Fruit fly (Drosophila melanogaster) whole organism, embryonic: Measurements from ENCODE around the gene CG1774.

ENCODE experiments used
- B-H2 ChIP-seq: fragments of 200-800 bp; sonication (Bioruptor generic); optimal IDR thresholded peaks from 2 replicates; lab custom pipeline; 2018; ENCODE audit warnings: missing biosample characterization, mild to moderate bottlenecking, missing genetic modification characterization
- CG10462 ChIP-seq: fragments of 200-800 bp; sonication (Bioruptor generic); optimal IDR thresholded peaks from 2 replicates; lab custom pipeline; 2016; ENCODE audit warnings: missing biosample characterization, missing genetic modification characterization
- CG11456 ChIP-seq: fragments of 200-800 bp; sonication (Bioruptor generic); IDR thresholded peaks from 3 replicates; pipeline ENCODE4 v1.3.6; 2022; ENCODE audit warnings: missing biosample characterization, missing genetic modification characterization
- CG11504 ChIP-seq: fragments of 200-800 bp; sonication (Bioruptor generic); optimal IDR thresholded peaks from 3 replicates; lab custom pipeline; 2019; ENCODE audit warnings: missing biosample characterization, mild to moderate bottlenecking, missing genetic modification characterization, moderate library complexity
- CG11723 ChIP-seq: fragments of 200-800 bp; sonication (Bioruptor generic); optimal IDR thresholded peaks from 2 replicates; lab custom pipeline; 2017; ENCODE audit warnings: missing biosample characterization, mild to moderate bottlenecking, missing genetic modification characterization
- CG12104 ChIP-seq: fragments of 200-800 bp; sonication (Bioruptor generic); optimal IDR thresholded peaks from 3 replicates; lab custom pipeline; 2016; ENCODE audit warnings: missing biosample characterization, missing genetic modification characterization
- CG12769 ChIP-seq: fragments of 200-800 bp; sonication (Bioruptor generic); optimal IDR thresholded peaks from 2 replicates; lab custom pipeline; 2019; ENCODE audit warnings: missing biosample characterization, mild to moderate bottlenecking, missing genetic modification characterization, moderate library complexity
- CG14710 ChIP-seq: fragments of 200-800 bp; sonication (Bioruptor generic); optimal IDR thresholded peaks from 3 replicates; lab custom pipeline; 2019; ENCODE audit warnings: missing biosample characterization, mild to moderate bottlenecking, missing genetic modification characterization, moderate library complexity
- CG15514 ChIP-seq: fragments of 200-800 bp; sonication (Bioruptor generic); optimal IDR thresholded peaks from 3 replicates; lab custom pipeline; 2017; ENCODE audit warnings: missing biosample characterization, missing genetic modification characterization, mild to moderate bottlenecking, moderate library complexity, missing genetic modification reagents
- CG15601 ChIP-seq: fragments of 200-800 bp; sonication (Bioruptor generic); optimal IDR thresholded peaks from 3 replicates; lab custom pipeline; 2019; ENCODE audit warnings: missing biosample characterization, mild to moderate bottlenecking, missing genetic modification characterization, moderate library complexity
- CG15696 ChIP-seq: fragments of 200-800 bp; sonication (Bioruptor generic); optimal IDR thresholded peaks from 2 replicates; lab custom pipeline; 2019; ENCODE audit warnings: missing biosample characterization, mild to moderate bottlenecking, missing genetic modification characterization, moderate library complexity
- CG34376 ChIP-seq: fragments of 200-800 bp; sonication (Bioruptor generic); optimal IDR thresholded peaks from 2 replicates; lab custom pipeline; 2018; ENCODE audit warnings: missing biosample characterization, mild to moderate bottlenecking, missing genetic modification characterization
- CG3838 ChIP-seq: fragments of 200-800 bp; sonication (Bioruptor generic); optimal IDR thresholded peaks from 3 replicates; lab custom pipeline; 2016; ENCODE audit warnings: missing biosample characterization, missing genetic modification characterization
- CG4707 ChIP-seq: fragments of 200-800 bp; sonication (Bioruptor generic); optimal IDR thresholded peaks from 2 replicates; lab custom pipeline; 2018; ENCODE audit warnings: missing biosample characterization, mild to moderate bottlenecking, missing genetic modification characterization, moderate library complexity
- CG4854 ChIP-seq: fragments of 200-800 bp; sonication (Bioruptor generic); optimal IDR thresholded peaks from 2 replicates; lab custom pipeline; 2016; ENCODE audit warnings: missing biosample characterization, missing genetic modification characterization, inconsistent platforms
- CG6272 ChIP-seq: fragments of 200-800 bp; sonication (Bioruptor generic); IDR thresholded peaks from 2 replicates; pipeline ENCODE4 v1.3.6; 2022; ENCODE audit warnings: missing biosample characterization, missing genetic modification characterization
- CG8290 ChIP-seq, 3 experiments: fragments of 200-800 bp; sonication (Bioruptor generic); optimal IDR thresholded peaks; 2 replicates each; lab custom pipeline; 2016 to 2019; ENCODE audit warnings: missing biosample characterization in 3 of 3, missing genetic modification characterization in 3 of 3, mild to moderate bottlenecking in 2 of 3, moderate library complexity in 1 of 3
- CG8924 ChIP-seq: fragments of 200-800 bp; optimal IDR thresholded peaks from 3 replicates; lab custom pipeline; 2019; ENCODE audit warnings: missing biosample characterization, mild to moderate bottlenecking, missing genetic modification characterization, moderate library complexity
- Camta ChIP-seq: fragments of 200-800 bp; sonication (Bioruptor generic); optimal IDR thresholded peaks from 2 replicates; lab custom pipeline; 2016; ENCODE audit warnings: missing biosample characterization, missing genetic modification characterization
- CoRest ChIP-seq: fragments of 200-800 bp; sonication (Bioruptor generic); optimal IDR thresholded peaks from 3 replicates; lab custom pipeline; 2018; ENCODE audit warnings: missing biosample characterization, mild to moderate bottlenecking, missing genetic modification characterization, moderate library complexity
- Deaf1 ChIP-seq: fragments of 200-800 bp; optimal IDR thresholded peaks from 3 replicates; lab custom pipeline; 2019; ENCODE audit warnings: missing biosample characterization, mild to moderate bottlenecking, missing genetic modification characterization, moderate library complexity
- Ets97D ChIP-seq: fragments of 200-800 bp; sonication (Bioruptor generic); optimal IDR thresholded peaks from 3 replicates; lab custom pipeline; 2016; ENCODE audit warnings: missing biosample characterization, missing genetic modification characterization
- Fer1 ChIP-seq: fragments of 200-800 bp; sonication (Bioruptor generic); optimal IDR thresholded peaks from 2 replicates; lab custom pipeline; 2017; ENCODE audit warnings: missing biosample characterization, mild to moderate bottlenecking, missing genetic modification characterization
- HmgZ ChIP-seq: fragments of 200-800 bp; sonication (Bioruptor generic); optimal IDR thresholded peaks from 2 replicates; lab custom pipeline; 2018; ENCODE audit warnings: missing biosample characterization, mild to moderate bottlenecking, missing genetic modification characterization
- Hmr ChIP-seq: fragments of 200-800 bp; sonication (Bioruptor generic); optimal IDR thresholded peaks from 3 replicates; lab custom pipeline; 2017; ENCODE audit warnings: mild to moderate bottlenecking, missing biosample characterization, missing genetic modification reagents, missing genetic modification characterization
- Lim3 ChIP-seq: fragments of 200-800 bp; sonication (Bioruptor generic); IDR thresholded peaks from 2 replicates; pipeline ENCODE4 v1.3.6; 2022; ENCODE audit warnings: missing biosample characterization, missing genetic modification characterization
- Mes4 ChIP-seq: fragments of 200-800 bp; sonication (Bioruptor generic); optimal IDR thresholded peaks from 2 replicates; lab custom pipeline; 2016; ENCODE audit warnings: missing biosample characterization, missing genetic modification characterization
- NK7.1 ChIP-seq: fragments of 200-800 bp; sonication (Bioruptor generic); optimal IDR thresholded peaks from 3 replicates; lab custom pipeline; 2016; ENCODE audit warnings: missing biosample characterization, missing genetic modification characterization
- Neu2 ChIP-seq: fragments of 200-800 bp; sonication (Bioruptor generic); optimal IDR thresholded peaks from 3 replicates; lab custom pipeline; 2016; ENCODE audit warnings: missing biosample characterization, missing genetic modification characterization, borderline replicate concordance
- PHDP ChIP-seq: fragments of 200-800 bp; sonication (Bioruptor generic); optimal IDR thresholded peaks from 3 replicates; lab custom pipeline; 2018; ENCODE audit warnings: missing biosample characterization, mild to moderate bottlenecking, missing genetic modification characterization, moderate library complexity
- Scr ChIP-seq: fragments of 200-800 bp; sonication (Bioruptor generic); IDR thresholded peaks from 2 replicates; pipeline ENCODE4 v1.3.6; 2022; ENCODE audit warnings: missing biosample characterization, missing genetic modification characterization; ENCODE audit not compliant: partially characterized antibody
- Ssrp ChIP-seq: fragments of 200-800 bp; sonication (Bioruptor generic); optimal IDR thresholded peaks from 2 replicates; lab custom pipeline; 2018; ENCODE audit warnings: missing biosample characterization, mild to moderate bottlenecking, missing genetic modification characterization, moderate library complexity
- Taf1 ChIP-seq: fragments of 200-800 bp; sonication (Bioruptor generic); IDR thresholded peaks from 2 replicates; pipeline ENCODE4 v1.3.6; 2022; ENCODE audit warnings: missing biosample characterization, missing genetic modification characterization
- YL-1 ChIP-seq: fragments of 200-800 bp; sonication (Bioruptor generic); optimal IDR thresholded peaks from 3 replicates; lab custom pipeline; 2017; ENCODE audit warnings: missing biosample characterization, mild to moderate bottlenecking, missing genetic modification characterization
- abd-A ChIP-seq: fragments of 200-800 bp; sonication (Bioruptor generic); optimal IDR thresholded peaks from 3 replicates; lab custom pipeline; 2019; ENCODE audit warnings: missing biosample characterization, mild to moderate bottlenecking, missing genetic modification characterization, moderate library complexity
- ase ChIP-seq: fragments of 200-800 bp; sonication (Bioruptor generic); IDR thresholded peaks from 3 replicates; pipeline ENCODE4 v1.3.6; 2022; ENCODE audit warnings: missing biosample characterization, missing genetic modification characterization
- ash1 ChIP-seq: fragments of 200-800 bp; sonication (Bioruptor generic); optimal IDR thresholded peaks from 2 replicates; lab custom pipeline; 2018; ENCODE audit warnings: missing biosample characterization, mild to moderate bottlenecking, missing genetic modification characterization
- bbx ChIP-seq: fragments of 200-800 bp; sonication (Bioruptor generic); IDR thresholded peaks from 2 replicates; pipeline ENCODE4 v1.3.6; 2022; ENCODE audit warnings: missing biosample characterization, missing genetic modification characterization; ENCODE audit not compliant: partially characterized antibody
- crp ChIP-seq, 2 experiments: fragments of 200-800 bp; sonication (Bioruptor generic); optimal IDR thresholded peaks; 2 replicates in 1 of 2; 3 replicates in 1 of 2; lab custom pipeline; 2017; ENCODE audit warnings: missing biosample characterization in 2 of 2, missing genetic modification characterization in 2 of 2, mild to moderate bottlenecking in 1 of 2, moderate library complexity in 1 of 2
- eve ChIP-seq, 2 experiments: fragments of >200 bp; optimal IDR thresholded peaks; 2 replicates each; lab custom pipeline; 2017; ENCODE audit warnings: missing biosample characterization in 2 of 2, missing genetic modification characterization in 2 of 2
- gfzf ChIP-seq: fragments of 200-800 bp; sonication (Bioruptor generic); optimal IDR thresholded peaks from 2 replicates; lab custom pipeline; 2016; ENCODE audit warnings: missing biosample characterization, mild to moderate bottlenecking, missing genetic modification characterization, moderate library complexity
- gro ChIP-seq: fragments of 200-800 bp; sonication (Bioruptor generic); optimal IDR thresholded peaks from 2 replicates; lab custom pipeline; 2016; ENCODE audit warnings: missing biosample characterization, missing genetic modification characterization
- lab ChIP-seq: fragments of 200-800 bp; sonication (Bioruptor generic); optimal IDR thresholded peaks from 3 replicates; lab custom pipeline; 2017; ENCODE audit warnings: missing biosample characterization, missing genetic modification characterization, mild to moderate bottlenecking, moderate library complexity, missing genetic modification reagents
- mam ChIP-seq: fragments of 200-800 bp; sonication (Bioruptor generic); optimal IDR thresholded peaks from 3 replicates; lab custom pipeline; 2016; ENCODE audit warnings: missing biosample characterization, missing genetic modification characterization
- mld ChIP-seq: fragments of 200-800 bp; sonication (Bioruptor generic); IDR thresholded peaks from 3 replicates; pipeline ENCODE4 v1.3.6; 2022; ENCODE audit warnings: missing biosample characterization, missing genetic modification characterization; ENCODE audit not compliant: partially characterized antibody
- nmo ChIP-seq: fragments of 200-800 bp; sonication (Bioruptor generic); optimal IDR thresholded peaks from 2 replicates; lab custom pipeline; 2018; ENCODE audit warnings: missing biosample characterization, mild to moderate bottlenecking, missing genetic modification characterization, moderate library complexity
- pho ChIP-seq: fragments of 200-800 bp; sonication (Bioruptor generic); optimal IDR thresholded peaks from 2 replicates; lab custom pipeline; 2016; ENCODE audit warnings: missing biosample characterization, missing genetic modification characterization
- shn ChIP-seq: fragments of 200-800 bp; sonication (Bioruptor generic); optimal IDR thresholded peaks from 3 replicates; lab custom pipeline; 2016; ENCODE audit warnings: missing biosample characterization, missing genetic modification characterization

The CG1774 gene

dm6 chr3R:31609413-31610054 is 16.9 kb downstream of the CG1774 start (continued):
- TF ChIP-seq CG8290 (GFP tag; optimal IDR thresholded peaks at IDR 0.05; lab: Kevin White, UChicago) = no peak
- peak in 1 of 2 experiments; percentile 75 for TF ChIP-seq CG8290 (tag; optimal IDR thresholded peaks at IDR 0.05; lab: Kevin White, UChicago)
- TF ChIP-seq YL-1 (GFP tag; lab: Kevin White, UChicago) = no peak
- peak; percentile 75 for TF ChIP-seq CG14710
- TF ChIP-seq Lim3 = no peak
- TF ChIP-seq Mes4 (GFP tag; lab: Kevin White, UChicago) = peak; percentile 17
- peak; percentile 21 for TF ChIP-seq pho (GFP tag; lab: Kevin White, UChicago)
- TF ChIP-seq CG4854 (GFP tag; lab: Kevin White, UChicago) = peak; percentile 15
- TF ChIP-seq CG3838 (GFP tag; lab: Kevin White, UChicago) = no peak
- peak; percentile 29 for TF ChIP-seq Deaf1 (tag; lab: Kevin White, UChicago)
- TF ChIP-seq CG11504 (tag; lab: Kevin White, UChicago) = peak; percentile 24
- peak; percentile 5 for TF ChIP-seq CoRest
- TF ChIP-seq CG11456 = no peak
- TF ChIP-seq ash1 (GFP tag; lab: Kevin White, UChicago) = peak; percentile 27
- peak; percentile 43 for TF ChIP-seq nmo (GFP tag; lab: Kevin White, UChicago)
- peak; percentile 0 for TF ChIP-seq NK7.1
- TF ChIP-seq CG12769 (tag; lab: Kevin White, UChicago) = peak; percentile 75
- TF ChIP-seq eve (GFP tag; optimal IDR thresholded peaks at IDR 0.05; lab: Kevin White, UChicago) = no peak
- no peak for TF ChIP-seq bbx (GFP tag; lab: Robert Waterston, UW)
- no peak for TF ChIP-seq Taf1
- peak; percentile 45 for TF ChIP-seq abd-A (tag; lab: Kevin White, UChicago)
- no peak for TF ChIP-seq shn (GFP tag; lab: Kevin White, UChicago)
- TF ChIP-seq Ssrp (tag; lab: Kevin White, UChicago) = peak; percentile 13
- TF ChIP-seq CG12104 (GFP tag; lab: Kevin White, UChicago) = no peak
- peak; percentile 96 for TF ChIP-seq gfzf (GFP tag; lab: Kevin White, UChicago)
- peak; percentile 32 for TF ChIP-seq mam
- no peak for TF ChIP-seq ase
- TF ChIP-seq lab (GFP tag; lab: Kevin White, UChicago) = peak; percentile 67
- peak; percentile 72 for TF ChIP-seq B-H2 (GFP tag; lab: Kevin White, UChicago)
- TF ChIP-seq CG11723 = no peak
- no peak for TF ChIP-seq Neu2 (GFP tag; lab: Kevin White, UChicago)
- TF ChIP-seq CG15514 = peak; percentile 97
- no peak for TF ChIP-seq CG6272
- peak; percentile 43 for TF ChIP-seq CG8924 (tag; lab: Kevin White, UChicago)
- TF ChIP-seq CG15696 (tag; lab: Kevin White, UChicago) = peak; percentile 5
- TF ChIP-seq Ets97D = peak; percentile 69
- peak; percentile 79 for TF ChIP-seq HmgZ
- TF ChIP-seq crp (GFP tag; optimal IDR thresholded peaks at IDR 0.05; lab: Kevin White, UChicago) = peak in 1 of 2 experiments; percentile 26
- no peak for TF ChIP-seq Scr (GFP tag; lab: Robert Waterston, UW)
- peak; percentile 28 for TF ChIP-seq gro
- peak; percentile 4 for TF ChIP-seq Camta
- no peak for TF ChIP-seq CG10462 (GFP tag; lab: Kevin White, UChicago)
- peak; percentile 46 for TF ChIP-seq CG4707 (GFP tag; lab: Kevin White, UChicago)
- peak; percentile 73 for TF ChIP-seq Hmr (GFP tag; lab: Kevin White, UChicago)
- TF ChIP-seq CG34376 (GFP tag; lab: Kevin White, UChicago) = peak; percentile 70
- peak; percentile 32 for TF ChIP-seq CG15601 (tag; lab: Kevin White, UChicago)
- peak; percentile 49 for TF ChIP-seq PHDP (tag; lab: Kevin White, UChicago)
- TF ChIP-seq Fer1 (GFP tag; lab: Kevin White, UChicago) = peak; percentile 56
- no peak for TF ChIP-seq mld (GFP tag; lab: Robert Waterston, UW)
